Fruit fly (Drosophila melanogaster) whole organism, prepupa: ENCODE data around the gene drl.

Experiments used
- CG10631 ChIP-seq: fragments of 200-800 bp; sonication (Bioruptor generic); optimal IDR thresholded peaks from 2 replicates; lab custom pipeline; 2016; ENCODE audit warnings: missing biosample characterization, missing genetic modification characterization
- CG10669 ChIP-seq: fragments of 200-800 bp; sonication (Bioruptor generic); optimal IDR thresholded peaks from 3 replicates; lab custom pipeline; 2018; ENCODE audit warnings: missing biosample characterization, mild to moderate bottlenecking, missing genetic modification characterization, moderate library complexity
- CG11294 ChIP-seq: fragments of 200-800 bp; sonication (Bioruptor generic); IDR thresholded peaks from 2 replicates; pipeline ENCODE4 v1.3.6; 2022; ENCODE audit warnings: missing biosample characterization, missing genetic modification characterization
- CG11762 ChIP-seq: fragments of 200-800 bp; sonication (Bioruptor generic); optimal IDR thresholded peaks from 3 replicates; lab custom pipeline; 2016; ENCODE audit warnings: missing biosample characterization, missing genetic modification characterization; ENCODE audit not compliant: insufficient read depth
- CG11902 ChIP-seq: fragments of 200-800 bp; sonication (Bioruptor generic); optimal IDR thresholded peaks from 3 replicates; lab custom pipeline; 2016; ENCODE audit warnings: missing biosample characterization, missing genetic modification characterization
- CG15336 ChIP-seq: fragments of 200-800 bp; sonication (Bioruptor generic); IDR thresholded peaks from 2 replicates; pipeline ENCODE4 v1.3.6; 2022; ENCODE audit warnings: missing biosample characterization, missing genetic modification characterization
- CG1621 ChIP-seq: fragments of 200-800 bp; sonication (Bioruptor generic); optimal IDR thresholded peaks from 3 replicates; lab custom pipeline; 2018; ENCODE audit warnings: missing biosample characterization, mild to moderate bottlenecking, missing genetic modification characterization
- CG16779 ChIP-seq: fragments of 200-800 bp; sonication (Bioruptor generic); optimal IDR thresholded peaks from 3 replicates; lab custom pipeline; 2017; ENCODE audit warnings: missing biosample characterization, mild to moderate bottlenecking, missing genetic modification characterization
- CG31627 ChIP-seq: fragments of 200-800 bp; sonication (Bioruptor generic); optimal IDR thresholded peaks from 3 replicates; lab custom pipeline; 2016; ENCODE audit warnings: missing biosample characterization, missing genetic modification characterization
- CG32006 ChIP-seq: fragments of 200-800 bp; sonication (Bioruptor generic); optimal IDR thresholded peaks from 3 replicates; lab custom pipeline; 2017; ENCODE audit warnings: missing biosample characterization, mild to moderate bottlenecking, missing genetic modification characterization
- CG34406 ChIP-seq: fragments of 200-800 bp; sonication (Bioruptor generic); optimal IDR thresholded peaks from 3 replicates; lab custom pipeline; 2016; ENCODE audit warnings: missing biosample characterization, missing genetic modification characterization
- CG3919 ChIP-seq: fragments of 200-800 bp; sonication (Bioruptor generic); optimal IDR thresholded peaks from 3 replicates; lab custom pipeline; 2016; ENCODE audit warnings: missing biosample characterization, missing genetic modification characterization
- CG4318 ChIP-seq: fragments of 200-800 bp; sonication (Bioruptor generic); optimal IDR thresholded peaks from 3 replicates; lab custom pipeline; 2017; ENCODE audit warnings: missing biosample characterization, mild to moderate bottlenecking, missing genetic modification characterization
- CG6276 ChIP-seq: fragments of 200-800 bp; sonication (Bioruptor generic); optimal IDR thresholded peaks from 2 replicates; lab custom pipeline; 2017; ENCODE audit warnings: missing biosample characterization, mild to moderate bottlenecking, missing genetic modification characterization
- CG6792 ChIP-seq: fragments of 200-800 bp; sonication (Bioruptor generic); optimal IDR thresholded peaks from 3 replicates; lab custom pipeline; 2016; ENCODE audit warnings: missing biosample characterization, missing genetic modification characterization
- CG6808 ChIP-seq: fragments of 200-800 bp; sonication (Bioruptor generic); optimal IDR thresholded peaks from 3 replicates; lab custom pipeline; 2017; ENCODE audit warnings: missing biosample characterization, missing genetic modification characterization, mild to moderate bottlenecking, moderate library complexity, missing genetic modification reagents
- CG6854 ChIP-seq: fragments of 200-800 bp; sonication (Bioruptor generic); optimal IDR thresholded peaks from 2 replicates; lab custom pipeline; 2017; ENCODE audit warnings: missing biosample characterization, mild to moderate bottlenecking, missing genetic modification characterization
- CG7368 ChIP-seq: fragments of 200-800 bp; sonication (Bioruptor generic); optimal IDR thresholded peaks from 3 replicates; lab custom pipeline; 2016; ENCODE audit warnings: missing biosample characterization, missing genetic modification characterization
- CG8119 ChIP-seq: fragments of 200-800 bp; sonication (Bioruptor generic); IDR thresholded peaks from 3 replicates; pipeline ENCODE4 v1.3.6; 2022; ENCODE audit warnings: missing biosample characterization, missing genetic modification characterization
- CG8319 ChIP-seq: fragments of 200-800 bp; sonication (Bioruptor generic); optimal IDR thresholded peaks from 3 replicates; lab custom pipeline; 2016; ENCODE audit warnings: missing biosample characterization, missing genetic modification characterization
- CG8632 ChIP-seq: fragments of 200-800 bp; sonication (Bioruptor generic); optimal IDR thresholded peaks from 3 replicates; lab custom pipeline; 2016; ENCODE audit warnings: missing biosample characterization, missing genetic modification characterization
- CG9139 ChIP-seq: fragments of 200-800 bp; sonication (Bioruptor generic); optimal IDR thresholded peaks from 3 replicates; lab custom pipeline; 2017; ENCODE audit warnings: missing biosample characterization, mild to moderate bottlenecking, missing genetic modification characterization
- Eip93F ChIP-seq: fragments of 200-800 bp; sonication (Bioruptor generic); optimal IDR thresholded peaks from 2 replicates; lab custom pipeline; 2016; ENCODE audit warnings: missing biosample characterization, mild to moderate bottlenecking, missing genetic modification characterization
- Ets96B ChIP-seq: fragments of 200-800 bp; optimal IDR thresholded peaks from 2 replicates; lab custom pipeline; 2019; ENCODE audit warnings: missing biosample characterization, mild to moderate bottlenecking, missing genetic modification characterization, moderate library complexity
- Hr38 ChIP-seq: sonication (Bioruptor generic); optimal IDR thresholded peaks from 2 replicates; lab custom pipeline; 2016; ENCODE audit warnings: missing biosample characterization, missing genetic modification characterization
- Hr39 ChIP-seq: fragments of 200-800 bp; sonication (Bioruptor generic); optimal IDR thresholded peaks from 2 replicates; lab custom pipeline; 2016; ENCODE audit warnings: missing biosample characterization, missing genetic modification characterization
- Hr4 ChIP-seq: fragments of 200-800 bp; sonication (Bioruptor generic); optimal IDR thresholded peaks from 3 replicates; lab custom pipeline; 2016; ENCODE audit warnings: missing biosample characterization, missing genetic modification characterization
- Lpt ChIP-seq: fragments of 200-800 bp; sonication (Bioruptor generic); optimal IDR thresholded peaks from 3 replicates; lab custom pipeline; 2016; ENCODE audit warnings: missing biosample characterization, missing genetic modification characterization
- Met ChIP-seq: fragments of 200-800 bp; sonication (Bioruptor generic); optimal IDR thresholded peaks from 3 replicates; lab custom pipeline; 2016; ENCODE audit warnings: missing biosample characterization, missing genetic modification characterization
- OdsH ChIP-seq: fragments of 200-800 bp; sonication (Bioruptor generic); optimal IDR thresholded peaks from 3 replicates; lab custom pipeline; 2016; ENCODE audit warnings: missing biosample characterization, missing genetic modification characterization
- achi ChIP-seq: fragments of 200-800 bp; sonication (Bioruptor generic); optimal IDR thresholded peaks from 3 replicates; lab custom pipeline; 2016; ENCODE audit warnings: missing biosample characterization, missing genetic modification characterization
- acj6 ChIP-seq: fragments of 200-800 bp; sonication (Bioruptor generic); optimal IDR thresholded peaks from 3 replicates; lab custom pipeline; 2016; ENCODE audit warnings: missing biosample characterization, missing genetic modification characterization
- cyc ChIP-seq: fragments of 200-800 bp; sonication (Bioruptor generic); optimal IDR thresholded peaks from 3 replicates; lab custom pipeline; 2016; ENCODE audit warnings: missing biosample characterization, missing genetic modification characterization
- dac ChIP-seq: fragments of 200-800 bp; sonication (Bioruptor generic); optimal IDR thresholded peaks from 2 replicates; lab custom pipeline; 2017; ENCODE audit warnings: missing biosample characterization, mild to moderate bottlenecking, missing genetic modification characterization
- dsx ChIP-seq: fragments of 200-800 bp; optimal IDR thresholded peaks from 3 replicates; lab custom pipeline; 2019; ENCODE audit warnings: missing biosample characterization, mild to moderate bottlenecking, missing genetic modification characterization, moderate library complexity; ENCODE audit not compliant: poor library complexity, severe bottlenecking
- eg ChIP-seq: fragments of 200-800 bp; sonication (Bioruptor generic); IDR thresholded peaks from 3 replicates; pipeline ENCODE4 v1.3.6; 2022; ENCODE audit warnings: missing biosample characterization, missing genetic modification characterization
- esn ChIP-seq: fragments of 200-800 bp; sonication (Bioruptor generic); optimal IDR thresholded peaks from 2 replicates; lab custom pipeline; 2016; ENCODE audit warnings: missing biosample characterization, mild to moderate bottlenecking, missing genetic modification characterization, moderate library complexity
- lz ChIP-seq: fragments of 200-800 bp; sonication (Bioruptor generic); optimal IDR thresholded peaks from 3 replicates; lab custom pipeline; 2016; ENCODE audit warnings: missing biosample characterization, missing genetic modification characterization
- pdm3 ChIP-seq: fragments of 200-800 bp; sonication (Bioruptor generic); optimal IDR thresholded peaks from 3 replicates; lab custom pipeline; 2016; ENCODE audit warnings: missing biosample characterization, missing genetic modification characterization
- salr ChIP-seq, 2 experiments: fragments of 200-800 bp; sonication (Bioruptor generic); optimal IDR thresholded peaks; 3 replicates each; lab custom pipeline; 2016 to 2018; ENCODE audit warnings: missing biosample characterization in 2 of 2, missing genetic modification characterization in 2 of 2, mild to moderate bottlenecking in 1 of 2
- spab ChIP-seq: fragments of 200-800 bp; sonication (Bioruptor generic); optimal IDR thresholded peaks from 2 replicates; lab custom pipeline; 2017; ENCODE audit warnings: missing biosample characterization, mild to moderate bottlenecking, missing genetic modification characterization, missing genetic modification reagents
- ss ChIP-seq, 2 experiments: fragments of 200-800 bp; sonication (Bioruptor generic); optimal IDR thresholded peaks; 2 replicates in 1 of 2; 3 replicates in 1 of 2; lab custom pipeline; 2017 to 2018; ENCODE audit warnings: mild to moderate bottlenecking in 2 of 2, missing biosample characterization in 2 of 2, missing genetic modification characterization in 2 of 2, moderate library complexity in 1 of 2
- topi ChIP-seq: fragments of 200-800 bp; sonication (Bioruptor generic); optimal IDR thresholded peaks from 3 replicates; lab custom pipeline; 2016; ENCODE audit warnings: missing biosample characterization, missing genetic modification characterization
- vri ChIP-seq: fragments of 200-800 bp; sonication (Bioruptor generic); optimal IDR thresholded peaks from 3 replicates; lab custom pipeline; 2016; ENCODE audit warnings: missing biosample characterization, mild to moderate bottlenecking, missing genetic modification characterization

The drl gene

dm6 chr2L:19162330-19163100, 27.6 kb upstream of the drl start (continued):
- TF ChIP-seq CG6276 (GFP tag; lab: Kevin White, UChicago), result peak; percentile 45
- peak; percentile 54 for TF ChIP-seq CG3919 (GFP tag; lab: Kevin White, UChicago)
- no peak for TF ChIP-seq Hr38 (GFP tag; lab: Kevin White, UChicago)
- peak; percentile 50 for TF ChIP-seq CG8119 (GFP tag; lab: Robert Waterston, UW)
- TF ChIP-seq CG15336 (GFP tag; lab: Robert Waterston, UW), result peak; percentile 51; the same call in 1 of the 2 replicates
- TF ChIP-seq CG8632 (GFP tag; lab: Kevin White, UChicago), result peak; percentile 56
- TF ChIP-seq CG11294 (GFP tag; lab: Robert Waterston, UW), result peak; percentile 28; the same call in 1 of the 2 replicates
- TF ChIP-seq spab (GFP tag; lab: Kevin White, UChicago), result no peak
- no peak for TF ChIP-seq CG9139
- peak; percentile 33 for TF ChIP-seq CG7368 (GFP tag; lab: Kevin White, UChicago)
- peak; percentile 65 for TF ChIP-seq vri (GFP tag; lab: Kevin White, UChicago)
- peak; percentile 82 for TF ChIP-seq Met (GFP tag; lab: Kevin White, UChicago)
- peak; percentile 5 for TF ChIP-seq CG6854 (GFP tag; lab: Kevin White, UChicago)
- no peak for TF ChIP-seq CG6808 (GFP tag; lab: Kevin White, UChicago)
- TF ChIP-seq Hr4, result peak; percentile 14
- peak; percentile 81 for TF ChIP-seq esn

- peak in 1 of 2 experiments; percentile 23 for TF ChIP-seq ss (GFP tag; optimal IDR thresholded peaks at IDR 0.05; lab: Kevin White, UChicago)
- TF ChIP-seq CG10669 (GFP tag; lab: Kevin White, UChicago), result no peak
- no peak for TF ChIP-seq Lpt
- TF ChIP-seq CG15336 (GFP tag; lab: Robert Waterston, UW), result no peak; the same call in 1 of the 2 replicates
- peak; percentile 59 for TF ChIP-seq eg (GFP tag; lab: Robert Waterston, UW)
- no peak for TF ChIP-seq CG4318 (GFP tag; lab: Kevin White, UChicago)
- no peak for TF ChIP-seq esn
- no peak for TF ChIP-seq achi
- no peak for TF ChIP-seq dsx (GFP tag; lab: Kevin White, UChicago)
- no peak for TF ChIP-seq CG31627
- no peak for TF ChIP-seq CG7368 (GFP tag; lab: Kevin White, UChicago)
- TF ChIP-seq acj6 (GFP tag; lab: Kevin White, UChicago), result no peak
- TF ChIP-seq CG32006 (GFP tag; lab: Kevin White, UChicago), result peak; percentile 37
- no peak for TF ChIP-seq cyc (GFP tag; lab: Kevin White, UChicago)
- no peak for TF ChIP-seq CG11762 (GFP tag; lab: Kevin White, UChicago)
- no peak for TF ChIP-seq spab (GFP tag; lab: Kevin White, UChicago)
- TF ChIP-seq CG11902 (GFP tag; lab: Kevin White, UChicago), result no peak
- TF ChIP-seq Hr38 (GFP tag; lab: Kevin White, UChicago), result no peak
- no peak for TF ChIP-seq CG10631 (GFP tag; lab: Kevin White, UChicago)
- TF ChIP-seq lz, result no peak
- TF ChIP-seq vri (GFP tag; lab: Kevin White, UChicago), result no peak
- TF ChIP-seq salr (GFP tag; optimal IDR thresholded peaks at IDR 0.05; lab: Kevin White, UChicago), result no peak
- peak; percentile 6 for TF ChIP-seq pdm3
- 0 out of 3 replicates have a peak, but pooled peaks have one; percentile 21 for TF ChIP-seq CG8119 (GFP tag; lab: Robert Waterston, UW)
- TF ChIP-seq CG6276 (GFP tag; lab: Kevin White, UChicago), result no peak
- TF ChIP-seq CG34406 (GFP tag; lab: Kevin White, UChicago), result no peak
- TF ChIP-seq Met (GFP tag; lab: Kevin White, UChicago), result no peak
- peak; percentile 5 for TF ChIP-seq CG6808 (GFP tag; lab: Kevin White, UChicago)
- TF ChIP-seq Hr39 (GFP tag; lab: Kevin White, UChicago), result no peak
- no peak for TF ChIP-seq CG16779 (tag; lab: Kevin White, UChicago)
- no peak for TF ChIP-seq dac
- no peak for TF ChIP-seq CG8632 (GFP tag; lab: Kevin White, UChicago)
- TF ChIP-seq CG1621 (tag; lab: Kevin White, UChicago), result no peak
- TF ChIP-seq CG6792 (GFP tag; lab: Kevin White, UChicago), result no peak
- no peak for TF ChIP-seq Ets96B (tag; lab: Kevin White, UChicago)
- TF ChIP-seq CG8319 (GFP tag; lab: Kevin White, UChicago), result no peak
- TF ChIP-seq CG3919 (GFP tag; lab: Kevin White, UChicago), result no peak
- TF ChIP-seq topi (GFP tag; lab: Kevin White, UChicago), result no peak
- TF ChIP-seq OdsH (GFP tag; lab: Kevin White, UChicago), result peak; percentile 18
- TF ChIP-seq Eip93F, result no peak
Observed at dm6 chr2L:19163143-19163974, 26.8 kb upstream of the drl start.
